Fruit fly (Drosophila melanogaster): ENCODE results near the gene dind.

DNA sequence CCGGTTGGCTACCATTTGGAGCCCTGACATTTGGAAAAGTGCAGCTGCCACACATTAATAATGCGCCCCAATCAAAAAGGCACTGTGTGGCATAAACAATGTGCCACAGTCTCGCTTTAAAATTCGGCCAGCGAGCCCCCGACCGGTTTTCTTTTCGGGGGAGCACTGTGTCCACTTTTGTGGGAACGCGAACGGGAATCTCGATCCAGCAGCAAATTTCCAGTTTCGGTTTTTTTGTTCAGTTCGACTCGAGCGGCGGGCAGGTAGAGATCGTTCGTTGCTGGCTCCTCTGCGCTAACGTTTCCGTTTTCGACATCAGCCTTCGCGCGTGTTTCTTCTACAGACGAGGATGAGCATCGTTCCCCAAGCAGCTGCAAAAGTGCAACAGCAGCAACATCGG, 8.2 kb downstream of the dind start, which contains the start of gene CG7702:
- TF ChIP-seq psq (GFP tag; optimal IDR thresholded peaks at IDR 0.05) = no peak
- TF ChIP-seq Myc (optimal IDR thresholded peaks at IDR 0.05) = no peak
- TF ChIP-seq Dfd (GFP tag; optimal IDR thresholded peaks at IDR 0.05) = no peak
- no peak for TF ChIP-seq pan (optimal IDR thresholded peaks at IDR 0.05)
- no peak for TF ChIP-seq Hr78 (GFP tag; optimal IDR thresholded peaks at IDR 0.05)
- no peak for TF ChIP-seq dmrt93B (GFP tag; optimal IDR thresholded peaks at IDR 0.05)
- TF ChIP-seq usp (GFP tag; optimal IDR thresholded peaks at IDR 0.05) = no peak
